Fruit fly (Drosophila melanogaster) whole organism, embryonic: ENCODE measurements around the gene CG11294.

Experiments used
- B-H1 ChIP-seq: fragments of 200-800 bp; sonication (Bioruptor generic); IDR thresholded peaks from 3 replicates; pipeline ENCODE4 v1.3.6; 2022; ENCODE audit warnings: missing biosample characterization, missing genetic modification characterization
- CG10543 ChIP-seq: fragments of 200-800 bp; sonication (Bioruptor generic); optimal IDR thresholded peaks from 3 replicates; lab custom pipeline; 2017; ENCODE audit warnings: missing biosample characterization, mild to moderate bottlenecking, missing genetic modification characterization, moderate library complexity
- CG12104 ChIP-seq: fragments of 200-800 bp; sonication (Bioruptor generic); optimal IDR thresholded peaks from 3 replicates; lab custom pipeline; 2016; ENCODE audit warnings: missing biosample characterization, missing genetic modification characterization
- CG12236 ChIP-seq: fragments of 200-800 bp; sonication (Bioruptor generic); optimal IDR thresholded peaks from 2 replicates; lab custom pipeline; 2016; ENCODE audit warnings: missing biosample characterization, missing genetic modification characterization
- CG12769 ChIP-seq: fragments of 200-800 bp; sonication (Bioruptor generic); optimal IDR thresholded peaks from 2 replicates; lab custom pipeline; 2019; ENCODE audit warnings: missing biosample characterization, mild to moderate bottlenecking, missing genetic modification characterization, moderate library complexity
- CG12942 ChIP-seq: fragments of 200-800 bp; sonication (Bioruptor generic); optimal IDR thresholded peaks from 3 replicates; lab custom pipeline; 2016; ENCODE audit warnings: missing biosample characterization, missing genetic modification characterization
- CG14014 ChIP-seq: fragments of 200-800 bp; sonication (Bioruptor generic); IDR thresholded peaks from 2 replicates; pipeline ENCODE4 v1.3.6; 2022; ENCODE audit warnings: missing biosample characterization, missing genetic modification characterization
- CG16779 ChIP-seq: fragments of 200-800 bp; sonication (Bioruptor generic); IDR thresholded peaks from 2 replicates; pipeline ENCODE4 v1.3.6; 2022; ENCODE audit warnings: missing biosample characterization, missing genetic modification characterization
- CG18599 ChIP-seq: fragments of 200-800 bp; sonication (Bioruptor generic); optimal IDR thresholded peaks from 3 replicates; lab custom pipeline; 2017; ENCODE audit warnings: missing biosample characterization, missing genetic modification characterization, mild to moderate bottlenecking, moderate library complexity, missing genetic modification reagents
- CG2875 ChIP-seq: fragments of 200-800 bp; sonication (Bioruptor generic); optimal IDR thresholded peaks from 2 replicates; lab custom pipeline; 2017; ENCODE audit warnings: missing biosample characterization, mild to moderate bottlenecking, missing genetic modification characterization, missing genetic modification reagents
- CG30403 ChIP-seq: fragments of 200-800 bp; sonication (Bioruptor generic); optimal IDR thresholded peaks from 3 replicates; lab custom pipeline; 2016; ENCODE audit warnings: missing biosample characterization, missing genetic modification characterization
- CG31441 ChIP-seq: fragments of 200-800 bp; sonication (Bioruptor generic); IDR thresholded peaks from 2 replicates; pipeline ENCODE4 v1.3.6; 2022; ENCODE audit warnings: missing biosample characterization, missing genetic modification characterization
- CG32767 ChIP-seq: fragments of 200-800 bp; sonication (Bioruptor generic); IDR thresholded peaks from 2 replicates; pipeline ENCODE4 v1.3.6; 2022; ENCODE audit warnings: missing biosample characterization, missing genetic modification characterization
- CG3281 ChIP-seq: fragments of 200-800 bp; sonication (Bioruptor generic); optimal IDR thresholded peaks from 3 replicates; lab custom pipeline; 2017; ENCODE audit warnings: missing biosample characterization, mild to moderate bottlenecking, missing genetic modification characterization
- CG33213 ChIP-seq: fragments of 200-800 bp; sonication (Bioruptor generic); optimal IDR thresholded peaks from 3 replicates; lab custom pipeline; 2016; ENCODE audit warnings: missing biosample characterization, missing genetic modification characterization
- CG33557 ChIP-seq: fragments of 200-800 bp; sonication (Bioruptor generic); optimal IDR thresholded peaks from 2 replicates; lab custom pipeline; 2019; ENCODE audit warnings: missing biosample characterization, mild to moderate bottlenecking, missing genetic modification characterization, moderate library complexity
- CG3407 ChIP-seq: fragments of 200-800 bp; sonication (Bioruptor generic); optimal IDR thresholded peaks from 2 replicates; lab custom pipeline; 2018; ENCODE audit warnings: missing biosample characterization, mild to moderate bottlenecking, missing genetic modification characterization
- CG4282 ChIP-seq: fragments of 200-800 bp; sonication (Bioruptor generic); optimal IDR thresholded peaks from 2 replicates; lab custom pipeline; 2016; ENCODE audit warnings: missing biosample characterization, missing genetic modification characterization
- CG6254 ChIP-seq: fragments of 200-800 bp; sonication (Bioruptor generic); optimal IDR thresholded peaks from 3 replicates; lab custom pipeline; 2017; ENCODE audit warnings: mild to moderate bottlenecking, missing biosample characterization, missing genetic modification reagents, missing genetic modification characterization
- CG6689 ChIP-seq: fragments of 200-800 bp; sonication (Bioruptor generic); IDR thresholded peaks from 2 replicates; pipeline ENCODE4 v1.3.6; 2022; ENCODE audit warnings: missing biosample characterization, missing genetic modification characterization
- CG7745 ChIP-seq: fragments of 200-800 bp; sonication (Bioruptor generic); optimal IDR thresholded peaks from 2 replicates; lab custom pipeline; 2018; ENCODE audit warnings: missing biosample characterization, mild to moderate bottlenecking, missing genetic modification characterization, moderate library complexity
- CG7928 ChIP-seq: fragments of 200-800 bp; sonication (Bioruptor generic); optimal IDR thresholded peaks from 2 replicates; lab custom pipeline; 2017; ENCODE audit warnings: missing biosample characterization, mild to moderate bottlenecking, missing genetic modification characterization
- CG8944 ChIP-seq: fragments of 200-800 bp; sonication (Bioruptor generic); optimal IDR thresholded peaks from 3 replicates; lab custom pipeline; 2016; ENCODE audit warnings: missing biosample characterization, missing genetic modification characterization
- CG9876 ChIP-seq: fragments of 200-800 bp; sonication (Bioruptor generic); optimal IDR thresholded peaks from 2 replicates; lab custom pipeline; 2016; ENCODE audit warnings: missing biosample characterization, missing genetic modification characterization
- CHES-1-like ChIP-seq: fragments of 200-800 bp; sonication (Bioruptor generic); optimal IDR thresholded peaks from 2 replicates; lab custom pipeline; 2016; ENCODE audit warnings: missing biosample characterization, missing genetic modification characterization
- Chrac-16 ChIP-seq: fragments of 200-800 bp; sonication (Bioruptor generic); optimal IDR thresholded peaks from 3 replicates; lab custom pipeline; 2016; ENCODE audit warnings: missing biosample characterization, missing genetic modification characterization
- Dbx ChIP-seq: fragments of 200-800 bp; sonication (Bioruptor generic); IDR thresholded peaks from 3 replicates; pipeline ENCODE4 v1.3.6; 2022; ENCODE audit warnings: missing biosample characterization, missing genetic modification characterization
- Dp ChIP-seq: fragments of 200-800 bp; sonication (Bioruptor generic); optimal IDR thresholded peaks from 2 replicates; lab custom pipeline; 2018; ENCODE audit warnings: missing biosample characterization, mild to moderate bottlenecking, missing genetic modification characterization, moderate library complexity
- ERR ChIP-seq: fragments of 200-800 bp; sonication (Bioruptor generic); optimal IDR thresholded peaks from 2 replicates; lab custom pipeline; 2016; ENCODE audit warnings: missing biosample characterization, missing genetic modification characterization
- Hmx ChIP-seq: fragments of 200-800 bp; sonication (Bioruptor generic); optimal IDR thresholded peaks from 2 replicates; lab custom pipeline; 2016; ENCODE audit warnings: missing biosample characterization, missing genetic modification characterization
- NFAT ChIP-seq: fragments of 200-800 bp; sonication (Bioruptor generic); IDR thresholded peaks from 2 replicates; pipeline ENCODE4 v1.3.6; 2022; ENCODE audit warnings: missing biosample characterization, missing genetic modification characterization
- Taf1 ChIP-seq: fragments of 200-800 bp; sonication (Bioruptor generic); IDR thresholded peaks from 2 replicates; pipeline ENCODE4 v1.3.6; 2022; ENCODE audit warnings: missing biosample characterization, missing genetic modification characterization
- ap ChIP-seq: fragments of 200-800 bp; sonication (Bioruptor generic); IDR thresholded peaks from 2 replicates; pipeline ENCODE4 v1.3.6; 2022; ENCODE audit warnings: missing biosample characterization, missing genetic modification characterization
- cg ChIP-seq: fragments of 200-800 bp; sonication (Bioruptor generic); optimal IDR thresholded peaks from 3 replicates; lab custom pipeline; 2019; ENCODE audit warnings: missing biosample characterization, mild to moderate bottlenecking, missing genetic modification characterization, moderate library complexity
- fd96Cb ChIP-seq: fragments of 200-800 bp; sonication (Bioruptor generic); optimal IDR thresholded peaks from 2 replicates; lab custom pipeline; 2018; ENCODE audit warnings: missing biosample characterization, mild to moderate bottlenecking, missing genetic modification characterization, moderate library complexity
- ham ChIP-seq: fragments of 200-800 bp; sonication (Bioruptor generic); IDR thresholded peaks from 2 replicates; pipeline ENCODE4 v1.3.6; 2022; ENCODE audit warnings: missing biosample characterization, missing genetic modification characterization
- hbn ChIP-seq: fragments of 200-800 bp; sonication (Bioruptor generic); IDR thresholded peaks from 2 replicates; pipeline ENCODE4 v1.3.6; 2022; ENCODE audit warnings: missing biosample characterization, missing genetic modification characterization; ENCODE audit not compliant: partially characterized antibody
- ind ChIP-seq: fragments of 200-800 bp; sonication (Bioruptor generic); optimal IDR thresholded peaks from 3 replicates; lab custom pipeline; 2016; ENCODE audit warnings: missing biosample characterization, missing genetic modification characterization
- inv ChIP-seq: fragments of 200-800 bp; sonication (Bioruptor generic); IDR thresholded peaks from 2 replicates; pipeline ENCODE4 v1.3.6; 2022; ENCODE audit warnings: missing biosample characterization, missing genetic modification characterization; ENCODE audit not compliant: partially characterized antibody
- lola ChIP-seq, 3 experiments: fragments of >200 bp in 2 of 3; fragments of 200-800 bp in 1 of 3; sonication (Bioruptor generic) in 1 of 3; optimal IDR thresholded peaks; 2 replicates each; lab custom pipeline; 2017 to 2019; ENCODE audit warnings: missing biosample characterization in 3 of 3, missing genetic modification characterization in 3 of 3, mild to moderate bottlenecking in 1 of 3, moderate library complexity in 1 of 3
- pzg ChIP-seq: fragments of 200-800 bp; sonication (Bioruptor generic); optimal IDR thresholded peaks from 3 replicates; lab custom pipeline; 2018; ENCODE audit warnings: missing biosample characterization, mild to moderate bottlenecking, missing genetic modification characterization, moderate library complexity
- row ChIP-seq: fragments of 200-800 bp; sonication (Bioruptor generic); IDR thresholded peaks from 3 replicates; pipeline ENCODE4 v1.3.6; 2022; ENCODE audit warnings: missing biosample characterization, missing genetic modification characterization
- salm ChIP-seq: fragments of 200-800 bp; sonication (Bioruptor generic); optimal IDR thresholded peaks from 2 replicates; lab custom pipeline; 2018; ENCODE audit warnings: missing biosample characterization, mild to moderate bottlenecking, missing genetic modification characterization
- schlank ChIP-seq: fragments of 200-800 bp; sonication (Bioruptor generic); optimal IDR thresholded peaks from 2 replicates; lab custom pipeline; 2018; ENCODE audit warnings: missing biosample characterization, mild to moderate bottlenecking, missing genetic modification characterization
- sens-2 ChIP-seq: fragments of 200-800 bp; sonication (Bioruptor generic); IDR thresholded peaks from 2 replicates; pipeline ENCODE4 v1.3.6; 2022; ENCODE audit warnings: missing biosample characterization, missing genetic modification characterization
- tap ChIP-seq: fragments of 200-800 bp; optimal IDR thresholded peaks from 3 replicates; lab custom pipeline; 2019; ENCODE audit warnings: missing biosample characterization, mild to moderate bottlenecking, missing genetic modification characterization, moderate library complexity
- trem ChIP-seq: fragments of 200-800 bp; optimal IDR thresholded peaks from 3 replicates; lab custom pipeline; 2019; ENCODE audit warnings: missing biosample characterization, mild to moderate bottlenecking, missing genetic modification characterization, moderate library complexity

CG11294 gene

DNA sequence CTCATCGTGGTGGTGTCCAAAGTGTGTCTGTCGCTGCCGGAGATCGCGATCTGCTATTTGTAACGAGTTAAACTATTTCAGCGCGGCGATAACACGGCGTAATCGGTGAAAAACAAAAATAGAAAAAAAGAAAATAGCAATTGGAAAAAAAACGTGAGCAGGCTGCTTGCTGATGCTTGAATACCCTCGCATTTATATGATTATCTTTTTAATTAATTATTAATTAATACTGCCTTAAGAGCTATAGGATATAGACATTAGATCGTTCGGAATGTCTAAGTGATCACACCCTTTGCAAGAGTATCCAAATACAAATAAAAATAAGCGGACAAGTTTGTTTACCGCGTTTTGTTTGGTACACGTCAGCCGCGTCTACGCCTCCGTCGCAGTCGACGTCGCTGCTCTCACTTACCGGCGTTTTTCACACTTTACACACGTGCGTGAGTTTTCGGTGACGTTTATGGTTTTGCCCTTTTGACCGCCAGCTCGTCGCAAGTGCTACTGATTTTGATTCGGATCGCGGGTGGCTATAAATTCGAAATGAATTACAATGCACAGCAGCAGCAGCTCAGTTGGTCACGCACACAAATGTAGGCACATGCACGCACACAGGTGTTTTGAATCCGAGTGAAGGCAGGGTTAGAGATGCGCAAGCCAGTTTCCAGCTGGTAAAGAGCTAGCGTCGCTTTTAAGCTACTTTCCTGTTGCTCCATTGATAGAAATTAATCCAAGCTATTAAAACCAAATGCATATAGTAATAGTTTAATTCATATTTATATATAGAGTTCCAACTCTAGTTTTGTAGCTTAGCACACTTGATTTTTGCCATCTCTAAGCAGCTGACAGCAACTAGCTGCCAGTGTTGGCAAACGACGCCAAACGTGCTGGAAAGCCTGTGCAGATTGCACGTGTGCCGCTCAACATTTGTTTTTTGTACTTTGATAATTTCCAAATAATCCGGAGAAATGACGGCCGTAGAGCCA, 20.9 kb upstream of the CG11294 start, which contains the start of the genes CG2004 and CG1785 (continued):
- TF ChIP-seq Taf1, result peak; percentile 90
- TF ChIP-seq Chrac-16 (GFP tag; lab: Kevin White, UChicago), result peak; percentile 94
- TF ChIP-seq CG8944 (GFP tag; lab: Kevin White, UChicago), result peak; percentile 85
- peak; percentile 66 for TF ChIP-seq inv (GFP tag; lab: Robert Waterston, UW)
- peak; percentile 97 for TF ChIP-seq row
- TF ChIP-seq pzg (GFP tag; lab: Kevin White, UChicago), result peak; percentile 65
- TF ChIP-seq Hmx, result peak; percentile 40
- peak; percentile 91 for TF ChIP-seq cg (GFP tag; lab: Kevin White, UChicago)
- TF ChIP-seq CG4282 (GFP tag; lab: Kevin White, UChicago), result peak; percentile 37
- TF ChIP-seq fd96Cb (tag; lab: Kevin White, UChicago), result peak; percentile 87
- TF ChIP-seq salm (tag; lab: Kevin White, UChicago), result peak; percentile 65
- TF ChIP-seq CG14014 (GFP tag; lab: Robert Waterston, UW), result peak; percentile 90
- TF ChIP-seq CG33557 (GFP tag; lab: Kevin White, UChicago), result peak; percentile 85
- peak; percentile 91 for TF ChIP-seq CG12942 (GFP tag; lab: Kevin White, UChicago)
- peak; percentile 67 for TF ChIP-seq CG2875 (GFP tag; lab: Kevin White, UChicago)
- peak; percentile 94 for TF ChIP-seq CG6689
- peak; percentile 94 for TF ChIP-seq CG18599 (GFP tag; lab: Kevin White, UChicago)
- TF ChIP-seq trem, result peak; percentile 85
- TF ChIP-seq CG31441, result peak; percentile 86
- peak; percentile 74 for TF ChIP-seq tap (tag; lab: Kevin White, UChicago)
- TF ChIP-seq CG7745 (tag; lab: Kevin White, UChicago), result no peak
- peak; percentile 67 for TF ChIP-seq CG7928
- TF ChIP-seq ERR (GFP tag; lab: Kevin White, UChicago), result peak; percentile 85
- TF ChIP-seq CG16779 (GFP tag; lab: Robert Waterston, UW), result peak; percentile 90
- peak; percentile 87 for TF ChIP-seq CG3281 (GFP tag; lab: Kevin White, UChicago)
- TF ChIP-seq CG32767 (GFP tag; lab: Robert Waterston, UW), result peak; percentile 82
- TF ChIP-seq Dp (GFP tag; lab: Kevin White, UChicago), result peak; percentile 41
- TF ChIP-seq, all 482 proteins: peak for 442

DNA sequence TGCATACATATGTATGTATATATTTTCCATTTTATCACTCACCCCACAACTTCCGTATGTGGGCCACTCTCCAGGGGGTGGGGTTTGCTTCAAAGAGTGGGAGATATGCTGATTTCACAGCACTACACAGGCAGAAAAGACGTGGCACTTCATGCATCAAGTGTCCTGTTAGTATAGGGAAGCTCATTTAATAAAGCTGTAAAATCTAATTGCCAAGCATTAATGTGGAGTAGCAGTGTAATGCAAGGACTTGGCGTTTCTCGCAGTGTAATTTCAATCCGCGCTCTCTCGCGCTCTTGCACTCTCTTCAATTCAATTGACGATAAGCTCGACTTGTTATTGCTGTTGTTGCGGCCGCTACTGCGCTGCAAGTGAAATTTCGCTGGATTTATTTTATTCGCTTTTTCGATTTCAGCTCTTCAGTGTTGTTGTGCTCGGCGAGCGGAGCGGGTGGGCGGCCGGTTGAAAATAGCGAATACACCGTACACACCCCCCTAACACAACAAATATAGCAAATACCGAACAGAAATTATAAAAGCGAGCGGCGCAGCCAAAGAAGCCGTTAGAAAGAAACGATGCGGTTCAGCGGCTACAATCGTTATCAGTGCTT, 15.9 kb upstream of the CG11294 start, which contains the start of gene Hexo2:
Gene Hexo2, plus strand, starts transcription at position 419 of the 610 bp plus-strand sequence.
- TF ChIP-seq schlank (tag; lab: Kevin White, UChicago) (peak; percentile 53), Dbx (GFP tag; lab: Robert Waterston, UW) (no peak; the same call in 2 of the 3 replicates), CG30403 (GFP tag; lab: Kevin White, UChicago) (peak; percentile 91), CG12236 (peak; percentile 86), CG12769 (tag; lab: Kevin White, UChicago) (peak; percentile 94), NFAT (GFP tag; lab: Robert Waterston, UW) (peak; percentile 90; the same call in 1 of the 2 replicates), CG6254 (GFP tag; lab: Kevin White, UChicago) (peak; percentile 88), CHES-1-like (GFP tag; lab: Kevin White, UChicago) (peak; percentile 91), hbn (GFP tag; lab: Robert Waterston, UW) (no peak), B-H1 (GFP tag; lab: Robert Waterston, UW) (peak; percentile 94), lola (GFP tag; optimal IDR thresholded peaks at IDR 0.05; lab: Kevin White, UChicago) (peak in 1 of 3 experiments; percentile 79), Taf1 (peak; percentile 73; the same call in 1 of the 2 replicates), ham (GFP tag; lab: Robert Waterston, UW) (peak; percentile 54; the same call in 1 of the 2 replicates), CG3407 (peak; percentile 91), CG12104 (GFP tag; lab: Kevin White, UChicago) (peak; percentile 84), ind (GFP tag; lab: Kevin White, UChicago) (peak; percentile 94), sens-2 (GFP tag; lab: Robert Waterston, UW) (peak; percentile 94), ap (GFP tag; lab: Robert Waterston, UW) (peak; percentile 94), CG10543 (GFP tag; lab: Kevin White, UChicago) (peak; percentile 30), CG33213 (GFP tag; lab: Kevin White, UChicago) (peak; percentile 93), CG9876 (GFP tag; lab: Kevin White, UChicago) (peak; percentile 88)
